Fruit fly (Drosophila melanogaster): ENCODE results near the gene Regnase-1.

Regnase-1 gene

DNA sequence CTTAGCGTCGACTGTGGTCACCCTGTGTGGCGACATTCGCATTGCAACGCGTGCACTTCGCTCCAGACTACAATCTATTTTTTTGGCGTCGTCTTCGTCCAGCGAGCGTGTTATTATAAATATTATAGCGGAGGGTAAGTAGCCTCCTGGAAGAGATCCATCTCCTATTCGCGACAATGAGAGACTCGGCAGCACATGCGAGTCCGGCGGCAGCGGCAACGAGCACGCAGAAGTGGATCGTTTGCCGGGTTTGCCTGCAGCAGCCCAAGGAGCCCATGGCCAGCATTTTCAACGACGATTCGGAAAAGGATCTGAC is 4.1 kb downstream of the Regnase-1 start, which contains the start of gene idc:
Gene idc (plus strand): TSS at position 60 of the 316 bp plus-strand sequence.
- TF ChIP-seq HLH106 (tag; optimal IDR thresholded peaks at IDR 0.05) (peak; percentile 18), dmrt93B (GFP tag; optimal IDR thresholded peaks at IDR 0.05) (no peak)

DNA sequence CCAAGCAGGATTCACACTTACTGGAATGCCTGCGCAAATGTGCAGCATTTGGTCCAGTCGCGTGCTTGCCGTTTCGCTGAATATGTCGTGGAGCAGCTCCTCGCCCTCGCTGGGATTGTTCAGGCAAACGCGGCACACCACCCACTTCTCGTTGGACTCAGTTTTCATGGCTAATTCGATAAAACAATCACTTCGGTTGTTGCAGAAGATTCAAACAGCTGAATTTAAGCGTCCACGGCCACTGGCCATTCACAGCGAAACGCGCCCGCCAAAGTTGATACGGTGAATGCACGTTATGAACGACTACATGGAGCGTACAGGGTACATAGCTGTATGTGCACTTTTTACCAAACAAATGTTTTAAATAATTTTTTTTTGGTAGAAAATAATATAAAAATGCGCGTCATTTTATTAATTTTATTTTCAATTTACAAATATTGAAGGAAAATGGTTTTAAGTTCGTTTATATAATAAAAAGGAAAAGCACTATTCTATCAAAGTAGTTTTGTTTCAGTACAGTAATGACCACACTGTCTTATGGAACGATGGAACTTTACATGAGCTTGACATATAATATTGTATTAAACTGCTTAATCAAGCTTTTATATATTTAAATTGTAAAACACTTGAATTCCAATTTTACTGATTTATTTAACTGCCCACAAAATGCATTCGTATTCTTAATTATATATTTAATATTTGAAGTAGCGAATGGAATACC is 4.7 kb downstream of the Regnase-1 start, which contains the start of gene trem:
Gene trem (minus strand): TSS at position 267 of the 721 bp plus-strand sequence.
- no peak for TF ChIP-seq CrebA (GFP tag; optimal IDR thresholded peaks at IDR 0.05; ENCODE audit: borderline replicate concordance)
- no peak for TF ChIP-seq Hnf4 (GFP tag; optimal IDR thresholded peaks at IDR 0.05)
- TF ChIP-seq Jra (GFP tag; optimal IDR thresholded peaks at IDR 0.05): no peak
- peak; percentile 71 for TF ChIP-seq Sp1 (GFP tag; optimal IDR thresholded peaks at IDR 0.05)
- TF ChIP-seq rgr (GFP tag; optimal IDR thresholded peaks at IDR 0.05): peak; percentile 68
- TF ChIP-seq lola (GFP tag; optimal IDR thresholded peaks at IDR 0.05): no peak
- TF ChIP-seq sv (GFP tag; optimal IDR thresholded peaks at IDR 0.05): peak; percentile 65
- no peak for TF ChIP-seq h (GFP tag; optimal IDR thresholded peaks at IDR 0.05)
- peak; percentile 84 for TF ChIP-seq HLH106 (tag; optimal IDR thresholded peaks at IDR 0.05)
- no peak for TF ChIP-seq Rel (GFP tag; optimal IDR thresholded peaks at IDR 0.05)
- no peak for TF ChIP-seq Rel (tag; optimal IDR thresholded peaks at IDR 0.05)
- peak; percentile 68 for TF ChIP-seq fru (GFP tag; optimal IDR thresholded peaks at IDR 0.05)
- TF ChIP-seq woc (GFP tag; optimal IDR thresholded peaks at IDR 0.05): peak; percentile 83
- TF ChIP-seq GATAd (GFP tag; optimal IDR thresholded peaks at IDR 0.05): peak; percentile 32
- TF ChIP-seq psq (GFP tag; optimal IDR thresholded peaks at IDR 0.05): peak; percentile 64
- no peak for TF ChIP-seq dl (GFP tag; optimal IDR thresholded peaks at IDR 0.05; ENCODE audit: insufficient read depth in 1 of 2, partially characterized antibody in 2 of 2)
- TF ChIP-seq ey (GFP tag; optimal IDR thresholded peaks at IDR 0.05): peak; percentile 59
- no peak for TF ChIP-seq CG32264 (GFP tag; optimal IDR thresholded peaks at IDR 0.05)
- no peak for TF ChIP-seq N (GFP tag; optimal IDR thresholded peaks at IDR 0.05)
- no peak for TF ChIP-seq usp (GFP tag; optimal IDR thresholded peaks at IDR 0.05)
- TF ChIP-seq Dif (GFP tag; optimal IDR thresholded peaks at IDR 0.05; ENCODE audit: partially characterized antibody): no peak
- peak in 1 of 2 experiments; percentile 79 for TF ChIP-seq foxo (GFP tag; optimal IDR thresholded peaks at IDR 0.05)
- TF ChIP-seq sage (GFP tag; optimal IDR thresholded peaks at IDR 0.05): no peak
- TF ChIP-seq Dfd (GFP tag; optimal IDR thresholded peaks at IDR 0.05): no peak
- no peak for TF ChIP-seq Mio (GFP tag; optimal IDR thresholded peaks at IDR 0.05)
- no peak for TF ChIP-seq dmrt93B (GFP tag; optimal IDR thresholded peaks at IDR 0.05)
- TF ChIP-seq pan (optimal IDR thresholded peaks at IDR 0.05): no peak
- TF ChIP-seq Vsx2 (GFP tag; optimal IDR thresholded peaks at IDR 0.05; ENCODE audit: partially characterized antibody): no peak
- TF ChIP-seq Hr78 (GFP tag; optimal IDR thresholded peaks at IDR 0.05): no peak
- TF ChIP-seq CG9705 (GFP tag; optimal IDR thresholded peaks at IDR 0.05): peak; percentile 66
- TF ChIP-seq br (GFP tag; optimal IDR thresholded peaks at IDR 0.05): no peak
- no peak for TF ChIP-seq tai (GFP tag; optimal IDR thresholded peaks at IDR 0.05)
- TF ChIP-seq OdsH (GFP tag; optimal IDR thresholded peaks at IDR 0.05): peak; percentile 58
- no peak for TF ChIP-seq Abd-B (GFP tag; optimal IDR thresholded peaks at IDR 0.05)
- TF ChIP-seq jim (GFP tag; optimal IDR thresholded peaks at IDR 0.05): peak; percentile 66
- no peak for TF ChIP-seq brk (GFP tag; optimal IDR thresholded peaks at IDR 0.05)
- no peak for TF ChIP-seq Myc (optimal IDR thresholded peaks at IDR 0.05)
- TF ChIP-seq Hr83 (GFP tag; optimal IDR thresholded peaks at IDR 0.05; ENCODE audit: poor library complexity, severe bottlenecking): no peak
- no peak for TF ChIP-seq dsf (GFP tag; optimal IDR thresholded peaks at IDR 0.05; ENCODE audit: borderline replicate concordance)

DNA sequence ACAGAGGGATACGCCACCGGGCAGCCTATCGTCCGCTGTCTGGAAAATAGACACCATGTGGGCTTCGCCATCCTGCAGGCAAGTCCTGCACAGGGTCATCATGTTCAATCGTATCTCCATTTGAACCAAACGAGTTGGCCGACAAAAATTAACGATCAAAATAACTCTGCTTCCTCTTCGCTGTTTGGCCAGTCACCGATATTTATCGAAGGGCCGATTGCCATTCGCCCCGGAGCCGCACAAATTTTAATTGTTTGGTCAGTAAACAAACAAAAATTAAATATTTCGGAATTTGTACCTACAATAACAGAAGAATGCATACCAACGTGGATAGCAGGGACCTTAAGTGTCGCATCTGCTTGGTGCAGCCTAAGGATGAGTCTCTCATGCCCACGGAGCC is 8.0 kb downstream of the Regnase-1 start, which contains the start of the genes CG4424 and CG4854:
Gene CG4424 (minus strand): TSS at position 200 of the 400 bp plus-strand sequence.
Gene CG4854 (plus strand): TSS at position 218 of the 400 bp plus-strand sequence.
- no peak for TF ChIP-seq brk (GFP tag; optimal IDR thresholded peaks at IDR 0.05)
- TF ChIP-seq fru (GFP tag; optimal IDR thresholded peaks at IDR 0.05): no peak
- TF ChIP-seq Hr83 (GFP tag; optimal IDR thresholded peaks at IDR 0.05; ENCODE audit: poor library complexity, severe bottlenecking): no peak
- no peak for TF ChIP-seq dl (GFP tag; optimal IDR thresholded peaks at IDR 0.05; ENCODE audit: insufficient read depth in 1 of 2, partially characterized antibody in 2 of 2)
- TF ChIP-seq OdsH (GFP tag; optimal IDR thresholded peaks at IDR 0.05): no peak
- TF ChIP-seq CG9705 (GFP tag; optimal IDR thresholded peaks at IDR 0.05): no peak
- TF ChIP-seq Abd-B (GFP tag; optimal IDR thresholded peaks at IDR 0.05): no peak
- no peak for TF ChIP-seq pan (optimal IDR thresholded peaks at IDR 0.05)
- TF ChIP-seq rgr (GFP tag; optimal IDR thresholded peaks at IDR 0.05): no peak
- TF ChIP-seq CG32264 (GFP tag; optimal IDR thresholded peaks at IDR 0.05): no peak
- no peak for TF ChIP-seq GATAd (GFP tag; optimal IDR thresholded peaks at IDR 0.05)
- TF ChIP-seq Hr78 (GFP tag; optimal IDR thresholded peaks at IDR 0.05): no peak
- TF ChIP-seq Dif (GFP tag; optimal IDR thresholded peaks at IDR 0.05; ENCODE audit: partially characterized antibody): no peak
- no peak for TF ChIP-seq Vsx2 (GFP tag; optimal IDR thresholded peaks at IDR 0.05; ENCODE audit: partially characterized antibody)
- TF ChIP-seq sv (GFP tag; optimal IDR thresholded peaks at IDR 0.05): no peak
- TF ChIP-seq Mio (GFP tag; optimal IDR thresholded peaks at IDR 0.05): no peak
- no peak for TF ChIP-seq dmrt93B (GFP tag; optimal IDR thresholded peaks at IDR 0.05)

All from whole organism, wandering third instar larva.